Fruit fly (Drosophila melanogaster) Kc167 (cell line): Measurements from ENCODE around the gene Ror.

Experiments used
- Myc ChIP-seq: fragments of >200 bp; optimal IDR thresholded peaks from 2 replicates; lab custom pipeline; 2017; ENCODE audit warnings: missing external identifiers
- h ChIP-seq: fragments of >200 bp; optimal IDR thresholded peaks from 3 replicates; lab custom pipeline; 2018; ENCODE audit warnings: missing external identifiers
- insv ChIP-seq: fragments of >200 bp; optimal IDR thresholded peaks from 3 replicates; lab custom pipeline; 2018; ENCODE audit warnings: missing external identifiers

dm6 chr2L:10298306-10298705 is 46.7 kb downstream of the Ror start:
- no peak for TF ChIP-seq insv
- TF ChIP-seq Myc (lab: Kevin White, UChicago) = no peak
- TF ChIP-seq h = no peak
